Worm (Caenorhabditis elegans) whole organism, L2 larva: Measurements from ENCODE around the gene srh-287.
A peak's percentile ranks its signal among the peaks of the same experiment; 100 is the strongest.

ENCODE experiments used
- alr-1 ChIP-seq: fragments of 150-350 bp; optimal IDR thresholded peaks from 2 replicates; lab custom pipeline; 2014; ENCODE audit warnings: missing biosample characterization, missing genetic modification characterization
- ama-1 ChIP-seq: fragments of 150-350 bp; optimal IDR thresholded peaks from 2 replicates; lab custom pipeline; 2018; ENCODE audit warnings: inconsistent platforms
- ceh-82 ChIP-seq: fragments of 150-350 bp; optimal IDR thresholded peaks from 2 replicates; lab custom pipeline; 2014; ENCODE audit warnings: missing biosample characterization, missing genetic modification characterization
- dmd-4 ChIP-seq: sonication (generic microtip); optimal IDR thresholded peaks from 2 replicates; lab custom pipeline; 2017; ENCODE audit warnings: missing biosample characterization, missing genetic modification characterization
- elt-3 ChIP-seq: sonication (generic microtip); optimal IDR thresholded peaks from 2 replicates; lab custom pipeline; 2017; ENCODE audit warnings: missing biosample characterization, missing genetic modification characterization
- fos-1 ChIP-seq: fragments of 150-350 bp; optimal IDR thresholded peaks from 2 replicates; lab custom pipeline; 2014; ENCODE audit warnings: missing biosample characterization, missing genetic modification characterization
- lin-39 ChIP-seq: fragments of 150-350 bp; optimal IDR thresholded peaks from 2 replicates; lab custom pipeline; 2014; ENCODE audit warnings: missing biosample characterization, missing genetic modification reagents, missing genetic modification characterization
- nhr-21 ChIP-seq: fragments of 150-350 bp; optimal IDR thresholded peaks from 2 replicates; lab custom pipeline; 2014; ENCODE audit warnings: missing biosample characterization, missing genetic modification characterization
- snpc-4 ChIP-seq: fragments of 150-350 bp; optimal IDR thresholded peaks from 2 replicates; lab custom pipeline; 2014; ENCODE audit warnings: missing biosample characterization, missing genetic modification characterization
- unc-62 ChIP-seq: fragments of 150-350 bp; optimal IDR thresholded peaks from 2 replicates; lab custom pipeline; 2014; ENCODE audit warnings: missing biosample characterization, missing genetic modification reagents, missing genetic modification characterization
- ztf-11 ChIP-seq: sonication (generic microtip); optimal IDR thresholded peaks from 2 replicates; lab custom pipeline; 2017; ENCODE audit warnings: missing biosample characterization, missing genetic modification characterization
- ztf-4 ChIP-seq: fragments of 150-350 bp; optimal IDR thresholded peaks from 2 replicates; lab custom pipeline; 2014; ENCODE audit warnings: missing biosample characterization, missing genetic modification characterization

DNA sequence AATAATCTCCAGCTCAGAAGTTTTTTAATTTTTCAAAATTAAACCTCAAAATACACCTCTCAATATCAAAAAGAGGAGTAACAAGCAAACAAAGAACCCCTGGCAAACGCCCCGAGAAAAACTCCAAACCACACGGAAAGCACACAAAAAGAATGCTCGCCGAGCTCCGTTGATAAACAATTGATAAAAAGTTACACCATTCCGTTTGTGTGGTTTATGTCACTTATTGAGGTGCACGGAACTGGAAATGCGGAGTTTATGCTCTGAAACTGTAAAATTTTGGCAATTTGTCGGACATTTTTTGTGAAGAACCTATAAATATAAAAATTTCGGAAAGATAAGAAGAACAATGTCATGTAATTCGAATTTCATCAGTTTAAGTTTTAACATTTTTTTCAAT lies 48.3 kb upstream of the srh-287 start:
- TF ChIP-seq fos-1 (tag; lab: Kevin White, UChicago) (peak; percentile 75), lin-39 (no peak), nhr-21 (tag; lab: Kevin White, UChicago) (no peak), dmd-4 (tag; lab: Kevin White, UChicago) (no peak), ceh-82 (tag; lab: Kevin White, UChicago) (no peak), snpc-4 (tag; lab: Kevin White, UChicago) (no peak), ama-1 (lab: Kevin White, UChicago) (no peak), ztf-4 (tag; lab: Kevin White, UChicago) (no peak), unc-62 (no peak), alr-1 (no peak), elt-3 (no peak), ztf-11 (tag; lab: Kevin White, UChicago) (no peak)
